Worm (Caenorhabditis elegans): ENCODE data around the gene gei-8.
A peak's percentile ranks its signal among the peaks of the same experiment; 100 is the strongest.

ce11 chrIII:8130177-8130902 is 9.3 kb upstream of the gei-8 start, which contains the start of the genes rpl-21 and C14B9.10:
- TF ChIP-seq mdl-1 (tag; optimal IDR thresholded peaks at IDR 0.05) (peak in 1 of 2 experiments; percentile 77), mep-1 (tag; optimal IDR thresholded peaks at IDR 0.05) (peak; percentile 86), elt-3 (tag; optimal IDR thresholded peaks at IDR 0.05) (peak in 2 of 6 experiments; percentile 41 to 73), snpc-4 (tag; optimal IDR thresholded peaks at IDR 0.05) (peak; percentile 35), tbx-2 (tag; optimal IDR thresholded peaks at IDR 0.05) (peak; percentile 83), ama-1 (optimal IDR thresholded peaks at IDR 0.05) (no peak), aha-1 (tag; optimal IDR thresholded peaks at IDR 0.05) (no peak), nhr-47 (tag; optimal IDR thresholded peaks at IDR 0.05) (peak; percentile 86), nhr-76 (tag; optimal IDR thresholded peaks at IDR 0.05) (no peak), unc-62 (GFP tag; optimal IDR thresholded peaks at IDR 0.05) (no peak), unc-86 (tag; optimal IDR thresholded peaks at IDR 0.05) (peak; percentile 74), nhr-237 (tag; optimal IDR thresholded peaks at IDR 0.05) (peak; percentile 57), nhr-11 (tag; optimal IDR thresholded peaks at IDR 0.05) (peak; percentile 75), egl-27 (tag; optimal IDR thresholded peaks at IDR 0.05) (no peak)

All from whole organism, L1 larva.